Worm (Caenorhabditis elegans) whole organism, L3 larva: ENCODE results near the gene math-41.

Experiments
- ceh-82 ChIP-seq: fragments of 150-350 bp; optimal IDR thresholded peaks from 2 replicates; lab custom pipeline; 2014; ENCODE audit warnings: missing biosample characterization, missing genetic modification characterization
- lin-39 ChIP-seq: fragments of 150-350 bp; optimal IDR thresholded peaks from 2 replicates; lab custom pipeline; 2018; ENCODE audit warnings: missing biosample characterization, missing genetic modification reagents, missing genetic modification characterization
- nhr-237 ChIP-seq: fragments of 150-350 bp; optimal IDR thresholded peaks from 2 replicates; lab custom pipeline; 2014; ENCODE audit warnings: missing biosample characterization, missing genetic modification characterization
- nhr-25 ChIP-seq: sonication (generic microtip); optimal IDR thresholded peaks from 2 replicates; lab custom pipeline; 2017; ENCODE audit warnings: missing biosample characterization, missing genetic modification characterization
- nhr-77 ChIP-seq: fragments of 150-350 bp; optimal IDR thresholded peaks from 2 replicates; lab custom pipeline; 2014; ENCODE audit warnings: missing biosample characterization, missing genetic modification characterization

- TF ChIP-seq ceh-82 (tag; lab: Kevin White, UChicago), result no peak
- TF ChIP-seq lin-39, result no peak
- TF ChIP-seq nhr-25 (tag; lab: Kevin White, UChicago), result no peak
- TF ChIP-seq nhr-237 (tag; lab: Kevin White, UChicago), result no peak
- no peak for TF ChIP-seq nhr-77 (tag; lab: Kevin White, UChicago)
Observed at ce11 chrII:1850840-1851294, 26.4 kb downstream of the math-41 start, which contains the start of gene C52E2.3.
